Fruit fly (Drosophila melanogaster) whole organism, wandering third instar larva: ENCODE measurements around the gene Gas8.

Experiments used
- pan ChIP-seq: fragments of >200 bp; optimal IDR thresholded peaks from 2 replicates; lab custom pipeline; 2017
- usp ChIP-seq: fragments of >200 bp; optimal IDR thresholded peaks from 2 replicates; lab custom pipeline; 2017; ENCODE audit warnings: missing biosample characterization, missing genetic modification characterization

dm6 chrX:3476009-3476408 is 28.6 kb downstream of the Gas8 start:
- no peak for TF ChIP-seq usp
- no peak for TF ChIP-seq pan (lab: Kevin White, UChicago)
